Worm (Caenorhabditis elegans): ENCODE results near the gene C07G1.6.

DNA sequence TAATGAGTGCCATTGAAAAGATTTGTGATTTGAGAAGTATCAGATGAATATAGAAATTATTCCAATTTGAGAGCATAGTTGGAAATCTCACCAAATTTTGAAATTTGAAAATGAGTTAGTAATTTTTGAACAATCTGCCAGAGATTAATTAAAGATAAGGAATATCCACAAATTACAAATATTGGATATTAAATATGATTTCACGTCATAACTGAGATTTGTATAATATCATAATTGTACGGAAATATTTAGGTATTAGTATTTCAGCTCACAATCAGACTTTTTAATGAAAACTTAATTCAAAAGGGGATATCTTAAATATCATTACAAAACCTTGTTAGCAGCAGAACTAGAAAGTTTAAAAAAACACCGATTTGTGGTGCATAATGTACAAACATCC lies 49.7 kb upstream of the C07G1.6 start, which contains the start of gene K07H8.7:
- TF ChIP-seq ref-1 (GFP tag; conservative IDR thresholded peaks at IDR 0.05) (no peak), tab-1 (GFP tag; IDR thresholded peaks at IDR 0.05) (no peak), cog-1 (tag; optimal IDR thresholded peaks at IDR 0.05) (no peak), ztf-23 (GFP tag; IDR thresholded peaks at IDR 0.05) (no peak), klf-2 (GFP tag; conservative IDR thresholded peaks at IDR 0.05) (no peak), flt-1 (GFP tag; IDR thresholded peaks at IDR 0.05) (no peak), T22C8.4 (GFP tag; IDR thresholded peaks at IDR 0.05) (no peak), med-1 (GFP tag; optimal IDR thresholded peaks at IDR 0.05; ENCODE audit: insufficient read depth) (no peak), ztf-29 (GFP tag; IDR thresholded peaks at IDR 0.05) (no peak)

Measured in whole organism, midembryonic.